Worm (Caenorhabditis elegans) whole organism, L3 larva: ENCODE data around the gene ekl-6.
A peak's percentile ranks its signal among the peaks of the same experiment; 100 is the strongest.

ENCODE experiments used
- aly-2 ChIP-seq: fragments of 150-350 bp; optimal IDR thresholded peaks from 2 replicates; lab custom pipeline; 2014; ENCODE audit warnings: missing biosample characterization, missing genetic modification characterization
- jun-1 ChIP-seq: fragments of 150-350 bp; optimal IDR thresholded peaks from 2 replicates; lab custom pipeline; 2014; ENCODE audit warnings: missing biosample characterization, missing genetic modification reagents, missing genetic modification characterization
- nfya-1 ChIP-seq: sonication (generic microtip); optimal IDR thresholded peaks from 2 replicates; lab custom pipeline; 2017; ENCODE audit warnings: missing genetic modification characterization, mild to moderate bottlenecking, missing compliant biosample characterization, antibody characterized with exemption, moderate library complexity; ENCODE audit not compliant: insufficient read depth
- nhr-11 ChIP-seq: fragments of 150-350 bp; optimal IDR thresholded peaks from 2 replicates; lab custom pipeline; 2014; ENCODE audit warnings: missing biosample characterization, missing genetic modification characterization
- pqm-1 ChIP-seq: fragments of 150-350 bp; optimal IDR thresholded peaks from 2 replicates; lab custom pipeline; 2017; ENCODE audit warnings: missing biosample characterization, missing genetic modification characterization, inconsistent platforms
- snpc-4 ChIP-seq: fragments of 150-350 bp; optimal IDR thresholded peaks from 2 replicates; lab custom pipeline; 2014; ENCODE audit warnings: missing biosample characterization, missing genetic modification characterization
- unc-39 ChIP-seq: sonication (generic microtip); optimal IDR thresholded peaks from 4 replicates; lab custom pipeline; 2017; ENCODE audit warnings: missing biosample characterization, missing genetic modification characterization
- zag-1 ChIP-seq: fragments of 150-350 bp; optimal IDR thresholded peaks from 2 replicates; lab custom pipeline; 2014; ENCODE audit warnings: missing biosample characterization, missing genetic modification characterization

DNA sequence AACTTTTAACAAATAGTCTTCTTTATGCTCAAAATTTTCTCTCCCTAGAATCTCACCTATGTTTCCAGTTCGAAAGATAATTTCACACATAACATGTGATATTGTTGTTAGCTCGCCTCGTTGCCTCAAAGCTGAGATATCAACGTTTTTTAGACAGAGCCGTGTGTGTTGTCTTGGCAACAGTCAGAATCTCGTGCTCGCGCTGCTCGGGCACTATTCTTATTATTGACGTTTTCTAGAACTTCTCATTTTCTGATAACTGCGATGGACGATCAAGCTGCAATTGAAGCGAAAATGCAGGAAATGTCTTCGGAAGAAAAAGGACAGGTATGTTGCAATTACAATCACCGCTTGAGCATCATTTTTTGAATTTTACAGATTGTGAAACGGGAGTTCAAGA lies 28.4 kb upstream of the ekl-6 start, which contains the start of gene xbx-3:
- TF ChIP-seq nfya-1 (tag; lab: Kevin White, UChicago) = no peak
- TF ChIP-seq zag-1 = no peak
- peak; percentile 79 for TF ChIP-seq nhr-11 (tag; lab: Kevin White, UChicago)
- no peak for TF ChIP-seq pqm-1
- no peak for TF ChIP-seq unc-39 (tag; lab: Kevin White, UChicago)
- TF ChIP-seq snpc-4 (tag; lab: Kevin White, UChicago) = no peak
- no peak for TF ChIP-seq aly-2
- TF ChIP-seq jun-1 (tag; lab: Kevin White, UChicago) = no peak
